Fruit fly (Drosophila melanogaster) whole organism, embryonic: Measurements from ENCODE around the gene Rdh.

Source experiments
- Ada2b ChIP-seq: fragments of 200-800 bp; sonication (Bioruptor generic); IDR thresholded peaks from 2 replicates; pipeline ENCODE4 v1.3.6; 2022; ENCODE audit warnings: missing biosample characterization, missing genetic modification characterization
- Bteb2 ChIP-seq: fragments of 200-800 bp; sonication (Bioruptor generic); optimal IDR thresholded peaks from 2 replicates; lab custom pipeline; 2016; ENCODE audit warnings: missing biosample characterization, missing genetic modification characterization
- CG10366 ChIP-seq: fragments of 200-800 bp; sonication (Bioruptor generic); IDR thresholded peaks from 2 replicates; pipeline ENCODE4 v1.3.6; 2022; ENCODE audit warnings: missing biosample characterization, missing genetic modification characterization
- CG11398 ChIP-seq: fragments of 200-800 bp; sonication (Bioruptor generic); optimal IDR thresholded peaks from 2 replicates; lab custom pipeline; 2016; ENCODE audit warnings: missing biosample characterization, missing genetic modification characterization
- CG12155 ChIP-seq: fragments of 200-800 bp; sonication (Bioruptor generic); optimal IDR thresholded peaks from 3 replicates; lab custom pipeline; 2016; ENCODE audit warnings: missing biosample characterization, missing genetic modification characterization
- CG14441 ChIP-seq: fragments of 200-800 bp; sonication (Bioruptor generic); IDR thresholded peaks from 2 replicates; pipeline ENCODE4 v1.3.6; 2022; ENCODE audit warnings: missing biosample characterization, missing genetic modification characterization
- CG14710 ChIP-seq: fragments of 200-800 bp; sonication (Bioruptor generic); optimal IDR thresholded peaks from 3 replicates; lab custom pipeline; 2019; ENCODE audit warnings: missing biosample characterization, mild to moderate bottlenecking, missing genetic modification characterization, moderate library complexity
- CG18476 ChIP-seq: fragments of 200-800 bp; sonication (Bioruptor generic); optimal IDR thresholded peaks from 2 replicates; lab custom pipeline; 2016; ENCODE audit warnings: missing biosample characterization, mild to moderate bottlenecking, missing genetic modification characterization
- CG30403 ChIP-seq: fragments of 200-800 bp; sonication (Bioruptor generic); optimal IDR thresholded peaks from 3 replicates; lab custom pipeline; 2016; ENCODE audit warnings: missing biosample characterization, missing genetic modification characterization
- CG31224 ChIP-seq: fragments of 200-800 bp; sonication (Bioruptor generic); IDR thresholded peaks from 2 replicates; pipeline ENCODE4 v1.3.6; 2022; ENCODE audit warnings: missing biosample characterization, missing genetic modification characterization
- CG34422 ChIP-seq: fragments of 200-800 bp; sonication (Bioruptor generic); IDR thresholded peaks from 3 replicates; pipeline ENCODE4 v1.3.6; 2022; ENCODE audit warnings: missing biosample characterization, missing genetic modification characterization
- CG43689 ChIP-seq: fragments of 200-800 bp; sonication (Bioruptor generic); IDR thresholded peaks from 2 replicates; pipeline ENCODE4 v1.3.6; 2022; ENCODE audit warnings: missing biosample characterization, missing genetic modification characterization
- CG4404 ChIP-seq: fragments of 200-800 bp; sonication (Bioruptor generic); IDR thresholded peaks from 2 replicates; pipeline ENCODE4 v1.3.6; 2022; ENCODE audit warnings: missing biosample characterization, missing genetic modification characterization
- CG9932 ChIP-seq: fragments of 200-800 bp; sonication (Bioruptor generic); IDR thresholded peaks from 2 replicates; pipeline ENCODE4 v1.3.6; 2022; ENCODE audit warnings: missing biosample characterization, missing genetic modification characterization
- CrebB ChIP-seq: fragments of 200-800 bp; sonication (Bioruptor generic); optimal IDR thresholded peaks from 3 replicates; lab custom pipeline; 2018; ENCODE audit warnings: missing biosample characterization, mild to moderate bottlenecking, missing genetic modification characterization
- Dbx ChIP-seq: fragments of 200-800 bp; sonication (Bioruptor generic); IDR thresholded peaks from 3 replicates; pipeline ENCODE4 v1.3.6; 2022; ENCODE audit warnings: missing biosample characterization, missing genetic modification characterization
- ERR ChIP-seq: fragments of 200-800 bp; sonication (Bioruptor generic); optimal IDR thresholded peaks from 2 replicates; lab custom pipeline; 2016; ENCODE audit warnings: missing biosample characterization, missing genetic modification characterization
- Ets65A ChIP-seq: fragments of 200-800 bp; sonication (Bioruptor generic); peaks from one replicate; lab custom pipeline; 2016; ENCODE audit warnings: missing biosample characterization, missing genetic modification characterization
- Ets97D ChIP-seq: fragments of 200-800 bp; sonication (Bioruptor generic); optimal IDR thresholded peaks from 3 replicates; lab custom pipeline; 2016; ENCODE audit warnings: missing biosample characterization, missing genetic modification characterization
- Fer2 ChIP-seq: fragments of 200-800 bp; sonication (Bioruptor generic); optimal IDR thresholded peaks from 2 replicates; lab custom pipeline; 2018; ENCODE audit warnings: missing biosample characterization, mild to moderate bottlenecking, missing genetic modification characterization, moderate library complexity
- Fer3 ChIP-seq: fragments of 200-800 bp; sonication (Bioruptor generic); optimal IDR thresholded peaks from 2 replicates; lab custom pipeline; 2018; ENCODE audit warnings: missing biosample characterization, mild to moderate bottlenecking, missing genetic modification characterization, moderate library complexity
- Hmr ChIP-seq: fragments of 200-800 bp; sonication (Bioruptor generic); optimal IDR thresholded peaks from 3 replicates; lab custom pipeline; 2017; ENCODE audit warnings: mild to moderate bottlenecking, missing biosample characterization, missing genetic modification reagents, missing genetic modification characterization
- Hr39 ChIP-seq: fragments of >200 bp; optimal IDR thresholded peaks from 2 replicates; lab custom pipeline; 2017
- Jarid2 ChIP-seq: fragments of 200-800 bp; sonication (Bioruptor generic); optimal IDR thresholded peaks from 3 replicates; lab custom pipeline; 2017; ENCODE audit warnings: mild to moderate bottlenecking, missing biosample characterization, missing genetic modification reagents, missing genetic modification characterization
- Lhr ChIP-seq: fragments of 200-800 bp; sonication (Bioruptor generic); optimal IDR thresholded peaks from 3 replicates; lab custom pipeline; 2017; ENCODE audit warnings: mild to moderate bottlenecking, missing biosample characterization, missing genetic modification reagents, missing genetic modification characterization
- Lpt ChIP-seq: fragments of >200 bp; optimal IDR thresholded peaks from 2 replicates; lab custom pipeline; 2018; ENCODE audit warnings: missing biosample characterization, missing genetic modification characterization
- Oaz ChIP-seq: fragments of 200-800 bp; sonication (Bioruptor generic); IDR thresholded peaks from 2 replicates; pipeline ENCODE4 v1.3.6; 2022; ENCODE audit warnings: missing biosample characterization, missing genetic modification characterization
- Opbp ChIP-seq: fragments of 200-800 bp; sonication (Bioruptor generic); IDR thresholded peaks from 3 replicates; pipeline ENCODE4 v1.3.6; 2022; ENCODE audit warnings: missing biosample characterization, missing genetic modification characterization; ENCODE audit not compliant: partially characterized antibody
- Optix ChIP-seq: fragments of 200-800 bp; sonication (Bioruptor generic); IDR thresholded peaks from 3 replicates; pipeline ENCODE4 v1.3.6; 2022; ENCODE audit warnings: missing biosample characterization, missing genetic modification characterization
- Taf1 ChIP-seq: fragments of 200-800 bp; sonication (Bioruptor generic); IDR thresholded peaks from 2 replicates; pipeline ENCODE4 v1.3.6; 2022; ENCODE audit warnings: missing biosample characterization, missing genetic modification characterization
- Xbp1 ChIP-seq: fragments of 200-800 bp; sonication (Bioruptor generic); optimal IDR thresholded peaks from 3 replicates; lab custom pipeline; 2016; ENCODE audit warnings: missing biosample characterization, mild to moderate bottlenecking, missing genetic modification characterization
- YL-1 ChIP-seq: fragments of 200-800 bp; sonication (Bioruptor generic); optimal IDR thresholded peaks from 3 replicates; lab custom pipeline; 2017; ENCODE audit warnings: missing biosample characterization, mild to moderate bottlenecking, missing genetic modification characterization
- bab2 ChIP-seq: fragments of 200-800 bp; sonication (Bioruptor generic); optimal IDR thresholded peaks from 2 replicates; lab custom pipeline; 2016; ENCODE audit warnings: missing biosample characterization, missing genetic modification characterization
- br ChIP-seq: fragments of >200 bp; optimal IDR thresholded peaks from 2 replicates; lab custom pipeline; 2017
- chn ChIP-seq: fragments of 200-800 bp; sonication (Bioruptor generic); optimal IDR thresholded peaks from 2 replicates; lab custom pipeline; 2016; ENCODE audit warnings: missing biosample characterization, missing genetic modification characterization
- crp ChIP-seq, 2 experiments: fragments of 200-800 bp; sonication (Bioruptor generic); optimal IDR thresholded peaks; 2 replicates in 1 of 2; 3 replicates in 1 of 2; lab custom pipeline; 2017; ENCODE audit warnings: missing biosample characterization in 2 of 2, missing genetic modification characterization in 2 of 2, mild to moderate bottlenecking in 1 of 2, moderate library complexity in 1 of 2
- dan ChIP-seq: fragments of 200-800 bp; sonication (Bioruptor generic); IDR thresholded peaks from 2 replicates; pipeline ENCODE4 v1.3.6; 2022; ENCODE audit warnings: missing biosample characterization, missing genetic modification characterization
- fu2 ChIP-seq: fragments of 200-800 bp; sonication (Bioruptor generic); optimal IDR thresholded peaks from 2 replicates; lab custom pipeline; 2016; ENCODE audit warnings: missing biosample characterization, missing genetic modification characterization
- gcm2 ChIP-seq: fragments of 200-800 bp; sonication (Bioruptor generic); optimal IDR thresholded peaks from 2 replicates; lab custom pipeline; 2016; ENCODE audit warnings: missing biosample characterization, missing genetic modification characterization
- lab ChIP-seq: fragments of 200-800 bp; sonication (Bioruptor generic); optimal IDR thresholded peaks from 3 replicates; lab custom pipeline; 2017; ENCODE audit warnings: missing biosample characterization, missing genetic modification characterization, mild to moderate bottlenecking, moderate library complexity, missing genetic modification reagents
- lmd ChIP-seq: fragments of 200-800 bp; sonication (Bioruptor generic); IDR thresholded peaks from 2 replicates; pipeline ENCODE4 v1.3.6; 2022; ENCODE audit warnings: missing biosample characterization, missing genetic modification characterization
- mam ChIP-seq: fragments of 200-800 bp; sonication (Bioruptor generic); optimal IDR thresholded peaks from 3 replicates; lab custom pipeline; 2016; ENCODE audit warnings: missing biosample characterization, missing genetic modification characterization
- mld ChIP-seq: fragments of 200-800 bp; sonication (Bioruptor generic); IDR thresholded peaks from 3 replicates; pipeline ENCODE4 v1.3.6; 2022; ENCODE audit warnings: missing biosample characterization, missing genetic modification characterization; ENCODE audit not compliant: partially characterized antibody
- nerfin-1 ChIP-seq: fragments of 200-800 bp; sonication (Bioruptor generic); optimal IDR thresholded peaks from 3 replicates; lab custom pipeline; 2019; ENCODE audit warnings: missing biosample characterization, mild to moderate bottlenecking, missing genetic modification characterization, moderate library complexity
- pho ChIP-seq: fragments of 200-800 bp; sonication (Bioruptor generic); optimal IDR thresholded peaks from 2 replicates; lab custom pipeline; 2016; ENCODE audit warnings: missing biosample characterization, missing genetic modification characterization
- pum ChIP-seq: fragments of 200-800 bp; sonication (Bioruptor generic); optimal IDR thresholded peaks from 2 replicates; lab custom pipeline; 2016; ENCODE audit warnings: missing biosample characterization, missing genetic modification characterization
- ro ChIP-seq: fragments of 200-800 bp; sonication (Bioruptor generic); IDR thresholded peaks from 2 replicates; pipeline ENCODE4 v1.3.6; 2022; ENCODE audit warnings: missing biosample characterization, missing genetic modification characterization
- slp2 ChIP-seq: fragments of 200-800 bp; sonication (Bioruptor generic); optimal IDR thresholded peaks from 2 replicates; lab custom pipeline; 2016; ENCODE audit warnings: missing biosample characterization, missing genetic modification characterization
- sob ChIP-seq: fragments of 200-800 bp; sonication (Bioruptor generic); IDR thresholded peaks from 2 replicates; pipeline ENCODE4 v1.3.6; 2022; ENCODE audit warnings: missing biosample characterization, missing genetic modification characterization
- tll ChIP-seq, 2 experiments: fragments of 200-800 bp in 1 of 2; fragments of >200 bp in 1 of 2; sonication (Bioruptor generic) in 1 of 2; optimal IDR thresholded peaks; 2 replicates each; lab custom pipeline; 2017 to 2019; ENCODE audit warnings: missing biosample characterization in 2 of 2, missing genetic modification characterization in 2 of 2, mild to moderate bottlenecking in 1 of 2, moderate library complexity in 1 of 2
- unpg ChIP-seq: fragments of 200-800 bp; sonication (Bioruptor generic); optimal IDR thresholded peaks from 3 replicates; lab custom pipeline; 2018; ENCODE audit warnings: missing biosample characterization, mild to moderate bottlenecking, missing genetic modification characterization, moderate library complexity
- vnd ChIP-seq: fragments of 200-800 bp; sonication (Bioruptor generic); IDR thresholded peaks from 3 replicates; pipeline ENCODE4 v1.3.6; 2022; ENCODE audit warnings: missing biosample characterization, missing genetic modification characterization; ENCODE audit not compliant: partially characterized antibody
- zen2 ChIP-seq: fragments of 200-800 bp; sonication (Bioruptor generic); IDR thresholded peaks from 3 replicates; pipeline ENCODE4 v1.3.6; 2022; ENCODE audit warnings: missing biosample characterization, missing genetic modification characterization; ENCODE audit not compliant: partially characterized antibody

The Rdh gene

dm6 chr3L:3785688-3786087, 39.6 kb upstream of the Rdh start (continued):
- TF ChIP-seq CG12155 (no peak), CG11398 (GFP tag; lab: Kevin White, UChicago) (no peak), unpg (peak; percentile 45), chn (GFP tag; lab: Kevin White, UChicago) (peak; percentile 15), crp (GFP tag; optimal IDR thresholded peaks at IDR 0.05; lab: Kevin White, UChicago) (peak in 1 of 2 experiments; percentile 74), Hmr (no peak), CG14441 (GFP tag; lab: Robert Waterston, UW) (peak; percentile 71), dan (no peak), vnd (GFP tag; lab: Robert Waterston, UW) (no peak), pho (no peak), gcm2 (GFP tag; lab: Kevin White, UChicago) (no peak), slp2 (GFP tag; lab: Kevin White, UChicago) (no peak), bab2 (GFP tag; lab: Kevin White, UChicago) (peak; percentile 6), CG34422 (GFP tag; lab: Robert Waterston, UW) (peak; percentile 28; the same call in 1 of the 3 replicates), CG31224 (GFP tag; lab: Robert Waterston, UW) (no peak), nerfin-1 (tag; lab: Kevin White, UChicago) (no peak), zen2 (GFP tag; lab: Robert Waterston, UW) (no peak), Jarid2 (no peak), br (lab: Kevin White, UChicago) (no peak), ro (GFP tag; lab: Robert Waterston, UW) (no peak), Oaz (GFP tag; lab: Robert Waterston, UW) (0 out of 2 replicates have a peak, but pooled peaks have one; percentile 20), Lhr (GFP tag; lab: Kevin White, UChicago) (no peak), Fer3 (tag; lab: Kevin White, UChicago) (no peak), Xbp1 (GFP tag; lab: Kevin White, UChicago) (peak; percentile 3), Ets65A (GFP tag; lab: Kevin White, UChicago) (no peak), CG18476 (GFP tag; lab: Kevin White, UChicago) (no peak), lab (GFP tag; lab: Kevin White, UChicago) (peak; percentile 12), CG4404 (GFP tag; lab: Robert Waterston, UW) (peak; percentile 34), Dbx (no peak), Bteb2 (GFP tag; lab: Kevin White, UChicago) (no peak), CG43689 (GFP tag; lab: Robert Waterston, UW) (no peak), CG9932 (GFP tag; lab: Robert Waterston, UW) (no peak), CG14710 (tag; lab: Kevin White, UChicago) (no peak), Taf1 (GFP tag; lab: Robert Waterston, UW) (no peak), CG30403 (GFP tag; lab: Kevin White, UChicago) (no peak), Lpt (GFP tag; lab: Kevin White, UChicago) (no peak), Fer2 (tag; lab: Kevin White, UChicago) (no peak), Ada2b (GFP tag; lab: Robert Waterston, UW) (no peak), CrebB (tag; lab: Kevin White, UChicago) (no peak), mld (GFP tag; lab: Robert Waterston, UW) (no peak), lmd (GFP tag; lab: Robert Waterston, UW) (peak; percentile 51), CG10366 (GFP tag; lab: Robert Waterston, UW) (peak; percentile 24; the same call in 1 of the 2 replicates), Optix (GFP tag; lab: Robert Waterston, UW) (no peak), pum (peak; percentile 7), Hr39 (lab: Kevin White, UChicago) (no peak), Opbp (GFP tag; lab: Robert Waterston, UW) (no peak), tll (GFP tag; optimal IDR thresholded peaks at IDR 0.05; lab: Kevin White, UChicago) (no peak), fu2 (GFP tag; lab: Kevin White, UChicago) (no peak), mam (no peak), YL-1 (no peak), ERR (GFP tag; lab: Kevin White, UChicago) (no peak), Ets97D (GFP tag; lab: Kevin White, UChicago) (no peak), sob (peak; percentile 20; the same call in 1 of the 2 replicates)
